Worm (Caenorhabditis elegans) whole organism, dauer: ENCODE measurements around the gene F43C11.8.

ENCODE experiments used
- unc-62 ChIP-seq: sonication (generic microtip); optimal IDR thresholded peaks from 2 replicates; lab custom pipeline; 2017; ENCODE audit warnings: missing biosample characterization, missing genetic modification reagents, missing genetic modification characterization

F43C11.8 gene

DNA sequence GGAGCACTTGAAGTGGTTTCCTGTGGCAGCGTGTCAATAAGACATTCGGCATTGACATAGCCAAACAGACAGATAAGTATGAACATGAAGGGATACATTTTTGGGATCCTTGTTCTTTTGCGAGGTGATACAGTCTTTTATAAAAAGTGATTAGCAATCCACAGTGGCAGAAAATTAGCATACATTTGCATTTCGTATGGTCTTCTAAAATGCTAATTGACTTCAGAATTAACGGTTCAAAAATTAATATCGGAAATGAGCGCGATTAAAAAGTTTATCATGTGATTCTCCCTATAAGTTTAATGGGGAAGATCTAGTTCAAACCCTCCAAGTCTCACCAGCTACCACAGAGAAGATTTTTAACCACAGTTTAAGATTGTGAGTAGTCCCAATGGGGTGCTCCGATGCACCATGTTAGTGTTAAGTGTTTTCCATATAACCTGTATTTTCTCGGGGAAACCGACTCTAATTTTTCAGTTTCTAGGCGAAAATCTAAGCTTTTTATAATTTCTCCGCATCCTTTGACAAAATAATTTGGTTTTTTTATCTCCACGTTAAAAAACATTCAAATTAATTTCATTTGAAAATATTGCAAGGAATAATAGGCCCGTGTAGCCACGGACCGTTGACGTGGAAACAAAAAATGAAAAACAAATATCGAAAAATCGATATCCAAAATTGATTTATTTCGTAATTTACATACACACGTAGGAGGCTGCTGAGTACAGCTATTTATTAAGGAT lies 34.5 kb downstream of the F43C11.8 start, which contains the start of the genes F43C11.12 and F16G10.5:
TSS of gene F43C11.12 (minus strand) at position 101 of the 743 bp plus-strand sequence.
TSS of gene F16G10.5 (plus strand) at position 693 of the 743 bp plus-strand sequence.
- no peak for TF ChIP-seq unc-62 (GFP tag; lab: Kevin White, UChicago)

DNA sequence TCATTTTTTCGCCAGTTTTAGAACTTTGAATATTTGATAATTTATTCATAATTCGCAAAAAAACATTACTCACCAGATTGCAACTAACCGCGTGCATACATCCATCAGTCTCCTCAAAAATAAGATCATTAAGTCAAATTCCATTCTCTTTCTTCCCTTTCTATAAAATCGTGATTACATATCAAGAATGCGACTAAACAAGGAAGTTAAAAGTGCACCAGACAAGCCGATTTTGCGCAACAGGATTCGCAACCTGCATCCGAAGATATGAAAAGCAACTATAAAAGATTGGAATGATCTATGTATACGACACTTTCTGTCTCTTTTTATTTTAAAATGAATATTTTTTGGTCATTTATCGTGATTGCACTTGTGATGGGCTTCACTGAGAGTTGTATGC lies 36.6 kb downstream of the F43C11.8 start, which contains the start of gene hpo-25:
TSS of gene hpo-25 (plus strand) at position 301 of the 400 bp plus-strand sequence.
- TF ChIP-seq unc-62 (GFP tag; lab: Kevin White, UChicago): no peak

DNA sequence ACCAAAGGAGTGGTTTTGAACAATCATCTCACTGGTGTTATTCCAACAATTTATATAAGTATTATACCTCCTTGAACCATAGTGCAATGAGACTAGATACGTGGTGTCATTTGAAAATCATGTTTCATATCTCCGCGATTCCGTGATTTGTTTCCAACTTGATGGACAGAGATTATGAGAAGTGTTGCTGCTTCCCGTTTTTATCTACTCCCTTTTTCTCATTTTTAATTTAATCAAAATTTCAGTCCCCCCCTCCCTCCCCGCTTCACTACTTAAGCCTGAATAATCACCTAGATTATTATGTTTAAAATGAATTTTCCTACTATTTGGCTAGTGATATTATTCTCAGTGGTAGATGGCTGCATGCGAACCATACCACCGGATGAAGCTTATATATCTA lies 39.8 kb downstream of the F43C11.8 start, which contains the start of gene F16G10.3:
TSS of gene F16G10.3 (plus strand) at position 301 of the 400 bp plus-strand sequence.
- no peak for TF ChIP-seq unc-62 (GFP tag; lab: Kevin White, UChicago)

- TF ChIP-seq unc-62 (GFP tag; lab: Kevin White, UChicago): no peak
Measured at ce11 chrII:2374973-2375372, 42.7 kb downstream of the F43C11.8 start, which contains the start of gene F16G10.2. Gene F16G10.2, plus strand, starts transcription at chrII:2375273.

DNA sequence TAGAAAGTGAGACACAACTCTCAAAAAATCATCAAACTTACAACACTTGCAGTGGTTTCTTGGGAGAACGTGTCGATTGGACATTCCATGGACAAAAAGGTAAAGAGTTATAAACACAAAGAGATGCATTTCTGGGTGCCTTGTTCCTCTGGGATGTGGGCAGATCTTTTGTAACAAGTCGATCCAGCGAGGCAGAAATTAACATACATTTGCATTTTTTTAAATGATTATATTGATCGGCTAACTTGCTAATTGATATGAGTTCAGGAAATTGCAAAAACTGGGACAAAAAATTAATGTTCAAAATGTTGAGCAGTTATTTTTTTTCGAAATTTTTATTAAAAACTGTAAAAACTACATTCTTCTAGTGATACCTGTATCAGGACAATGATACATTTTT lies 45.4 kb downstream of the F43C11.8 start, which contains the start of gene F16G10.6:
TSS of gene F16G10.6 (minus strand) at position 101 of the 400 bp plus-strand sequence.
- TF ChIP-seq unc-62 (GFP tag; lab: Kevin White, UChicago): no peak

DNA sequence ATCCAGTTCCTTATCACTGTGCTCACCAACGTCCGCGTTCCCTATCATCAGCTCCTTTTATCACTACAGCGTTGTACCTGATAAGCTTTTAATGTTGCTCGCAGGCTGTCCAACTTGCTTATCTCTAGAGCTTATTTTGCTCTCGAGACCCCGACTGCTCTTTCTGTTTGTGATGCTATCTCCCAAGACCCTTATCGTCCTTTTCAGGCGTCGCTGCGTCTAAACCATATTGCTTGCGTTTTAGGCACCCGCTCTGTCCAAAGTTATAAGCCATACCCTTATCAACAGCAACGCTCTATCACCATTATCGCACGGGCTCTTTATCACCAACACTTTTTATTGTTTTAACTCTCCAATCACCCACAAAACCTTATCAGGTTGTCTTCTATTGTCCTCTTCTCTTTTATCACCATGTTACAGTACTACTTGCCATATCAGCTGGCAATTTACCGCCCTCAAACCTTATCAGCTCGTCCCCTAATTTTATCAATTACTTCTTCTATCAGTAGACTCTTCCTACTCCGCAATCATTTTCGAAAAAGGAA lies 46.2 kb downstream of the F43C11.8 start:
- no peak for TF ChIP-seq unc-62 (GFP tag; lab: Kevin White, UChicago)

DNA sequence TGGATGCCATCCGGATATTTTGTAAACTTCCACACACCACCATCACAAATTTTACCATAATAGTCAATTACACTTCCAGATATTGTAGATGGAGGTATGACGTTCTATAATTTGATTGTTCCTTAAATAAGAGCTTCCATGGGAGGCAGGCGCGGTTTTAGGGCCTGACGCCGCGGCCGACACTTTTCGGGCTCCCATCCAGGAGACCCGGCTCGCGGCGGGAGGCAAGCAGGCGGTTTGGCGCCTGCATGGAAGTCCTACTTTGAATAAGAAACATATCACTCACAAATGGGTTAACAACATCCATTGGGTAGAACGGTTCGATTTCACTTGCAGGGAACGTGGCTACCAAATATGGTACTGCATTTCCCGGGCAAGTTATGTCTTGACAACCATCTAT lies 47.4 kb downstream of the F43C11.8 start:
- TF ChIP-seq unc-62 (GFP tag; lab: Kevin White, UChicago): no peak

ce11 chrII:2380174-2380573 lies 47.9 kb downstream of the F43C11.8 start, which contains the start of gene F16G10.7:
Gene F16G10.7, minus strand, starts transcription at chrII:2380274.
- TF ChIP-seq unc-62 (GFP tag; lab: Kevin White, UChicago): no peak

ce11 chrII:2383334-2383733 lies 51.0 kb downstream of the F43C11.8 start, which contains the start of gene F16G10.8:
Gene F16G10.8, minus strand, starts transcription at chrII:2383434.
- TF ChIP-seq unc-62 (GFP tag; lab: Kevin White, UChicago): no peak
